Fruit fly (Drosophila melanogaster): ENCODE data around the gene CG32110.

The CG32110 gene

DNA sequence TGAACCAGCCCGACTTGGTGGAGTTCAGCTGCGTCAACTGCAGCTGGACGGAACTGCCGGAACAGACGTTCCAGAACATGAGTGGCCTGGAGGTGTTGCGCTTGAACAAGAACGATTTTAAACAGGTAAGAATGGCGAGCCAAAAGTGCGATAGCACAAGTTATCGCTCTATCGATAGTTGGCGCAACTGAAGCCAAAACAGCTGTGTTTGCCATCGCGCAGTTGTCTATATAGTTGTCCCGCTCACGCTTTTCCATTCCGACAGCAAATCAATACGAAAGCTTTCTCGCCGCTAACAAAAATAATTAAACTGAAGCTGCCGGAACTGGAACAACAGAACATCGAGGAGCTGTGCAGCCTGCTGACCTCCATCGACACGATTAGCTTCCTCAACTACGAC is 14.0 kb upstream of the CG32110 start (continued):
- TF ChIP-seq CG30431 (GFP tag; optimal IDR thresholded peaks at IDR 0.05): no peak
- peak; percentile 92 for TF ChIP-seq Dref (GFP tag; IDR thresholded peaks at IDR 0.05)
- peak; percentile 60 for TF ChIP-seq inv (GFP tag; IDR thresholded peaks at IDR 0.05; ENCODE audit: partially characterized antibody)
- no peak for TF ChIP-seq CG18599 (GFP tag; optimal IDR thresholded peaks at IDR 0.05)
- peak; percentile 2 for TF ChIP-seq CG14710 (tag; optimal IDR thresholded peaks at IDR 0.05)
- TF ChIP-seq H15 (GFP tag; IDR thresholded peaks at IDR 0.05): no peak
- peak; percentile 11 for TF ChIP-seq exex (tag; optimal IDR thresholded peaks at IDR 0.05)
- TF ChIP-seq CG2116 (GFP tag; optimal IDR thresholded peaks at IDR 0.05): peak; percentile 29
- no peak for TF ChIP-seq CG10267 (tag; optimal IDR thresholded peaks at IDR 0.05)
- TF ChIP-seq hbn (GFP tag; IDR thresholded peaks at IDR 0.05; ENCODE audit: partially characterized antibody): peak; percentile 84
- peak; percentile 72 for TF ChIP-seq HmgZ (tag; optimal IDR thresholded peaks at IDR 0.05)
- TF ChIP-seq eve (GFP tag; optimal IDR thresholded peaks at IDR 0.05): no peak
- TF ChIP-seq CG32767 (GFP tag; IDR thresholded peaks at IDR 0.05): 0 out of 2 replicates have a peak, but pooled peaks have one; percentile 19
- TF ChIP-seq Scr (GFP tag; IDR thresholded peaks at IDR 0.05; ENCODE audit: partially characterized antibody): peak; percentile 82
- no peak for TF ChIP-seq Camta (GFP tag; optimal IDR thresholded peaks at IDR 0.05)
- peak; percentile 7 for TF ChIP-seq trem (tag; optimal IDR thresholded peaks at IDR 0.05)
- TF ChIP-seq prd (optimal IDR thresholded peaks at IDR 0.05): no peak
- no peak for TF ChIP-seq prd (GFP tag; IDR thresholded peaks at IDR 0.05)
- peak; percentile 98 for TF ChIP-seq onecut (GFP tag; IDR thresholded peaks at IDR 0.05)
- TF ChIP-seq bbx (GFP tag; IDR thresholded peaks at IDR 0.05; ENCODE audit: partially characterized antibody): peak; percentile 88
- peak; percentile 87 for TF ChIP-seq sna (GFP tag; IDR thresholded peaks at IDR 0.05; ENCODE audit: partially characterized antibody)
- TF ChIP-seq nmo (GFP tag; optimal IDR thresholded peaks at IDR 0.05): peak; percentile 6
- TF ChIP-seq stwl (tag; optimal IDR thresholded peaks at IDR 0.05): peak; percentile 62
- peak; percentile 89 for TF ChIP-seq HLH4C (GFP tag; IDR thresholded peaks at IDR 0.05; ENCODE audit: partially characterized antibody)
- no peak for TF ChIP-seq CG6813 (GFP tag; optimal IDR thresholded peaks at IDR 0.05)
- no peak for TF ChIP-seq Vsx1 (GFP tag; optimal IDR thresholded peaks at IDR 0.05)
- TF ChIP-seq ewg (GFP tag; optimal IDR thresholded peaks at IDR 0.05): peak; percentile 57
- no peak for TF ChIP-seq CG7271 (tag; optimal IDR thresholded peaks at IDR 0.05)
- TF ChIP-seq NC2β (GFP tag; optimal IDR thresholded peaks at IDR 0.05): no peak
- peak; percentile 88 for TF ChIP-seq Nf-YC (tag; optimal IDR thresholded peaks at IDR 0.05)
- TF ChIP-seq CG2199 (GFP tag; IDR thresholded peaks at IDR 0.05): peak; percentile 62; the same call in 1 of the 3 replicates
- peak; percentile 87; the same call in 1 of the 2 replicates for TF ChIP-seq amos (GFP tag; IDR thresholded peaks at IDR 0.05; ENCODE audit: partially characterized antibody)
- no peak for TF ChIP-seq CG6689 (GFP tag; IDR thresholded peaks at IDR 0.05)
- TF ChIP-seq Doc3 (GFP tag; IDR thresholded peaks at IDR 0.05; ENCODE audit: partially characterized antibody): peak; percentile 81
- TF ChIP-seq CG13287 (GFP tag; IDR thresholded peaks at IDR 0.05; ENCODE audit: partially characterized antibody): peak; percentile 94
- TF ChIP-seq CG34422 (GFP tag; IDR thresholded peaks at IDR 0.05): peak; percentile 49; the same call in 1 of the 3 replicates
- TF ChIP-seq CG17912 (GFP tag; optimal IDR thresholded peaks at IDR 0.05): no peak
- TF ChIP-seq CG16813 (GFP tag; IDR thresholded peaks at IDR 0.05; ENCODE audit: partially characterized antibody): peak; percentile 74; the same call in 2 of the 3 replicates
- peak; percentile 73 for TF ChIP-seq CG15514 (GFP tag; optimal IDR thresholded peaks at IDR 0.05)
- TF ChIP-seq CG17359 (tag; optimal IDR thresholded peaks at IDR 0.05): peak; percentile 6
- TF ChIP-seq Nf-YB (GFP tag; optimal IDR thresholded peaks at IDR 0.05): peak; percentile 65
- no peak for TF ChIP-seq Dbx (GFP tag; IDR thresholded peaks at IDR 0.05)
- TF ChIP-seq MESR4 (GFP tag; optimal IDR thresholded peaks at IDR 0.05): peak; percentile 3
- peak; percentile 85; the same call in 2 of the 3 replicates for TF ChIP-seq mld (GFP tag; IDR thresholded peaks at IDR 0.05; ENCODE audit: partially characterized antibody)
- TF ChIP-seq CG8089 (GFP tag; optimal IDR thresholded peaks at IDR 0.05): no peak
- peak in 1 of 2 experiments; percentile 19 for TF ChIP-seq Pdp1 (GFP tag; optimal IDR thresholded peaks at IDR 0.05)
- no peak for TF ChIP-seq CG10565 (GFP tag; optimal IDR thresholded peaks at IDR 0.05)
- no peak for TF ChIP-seq Xrp1 (GFP tag; IDR thresholded peaks at IDR 0.05)
- no peak for TF ChIP-seq Ets65A (GFP tag)

Data from whole organism, embryonic.